Fruit fly (Drosophila melanogaster): ENCODE results near the gene Cpr65Ax2.

The Cpr65Ax2 gene

dm6 chr3L:6173826-6174255 is 23.2 kb upstream of the Cpr65Ax2 start, which contains the start of the genes fmt and CG7376 (continued):
- TF ChIP-seq Taf1 (GFP tag; IDR thresholded peaks at IDR 0.05) (no peak), CG16779 (GFP tag; IDR thresholded peaks at IDR 0.05) (no peak), Opbp (GFP tag; IDR thresholded peaks at IDR 0.05; ENCODE audit: partially characterized antibody) (peak; percentile 78; the same call in 2 of the 3 replicates), cg (GFP tag; optimal IDR thresholded peaks at IDR 0.05) (no peak), crc (GFP tag; optimal IDR thresholded peaks at IDR 0.05) (no peak), chn (GFP tag; optimal IDR thresholded peaks at IDR 0.05) (no peak), CG9727 (GFP tag; optimal IDR thresholded peaks at IDR 0.05) (no peak), lab (GFP tag; optimal IDR thresholded peaks at IDR 0.05) (no peak), CG34376 (GFP tag; optimal IDR thresholded peaks at IDR 0.05) (no peak), CG14050 (GFP tag; IDR thresholded peaks at IDR 0.05) (no peak), Rx (GFP tag; IDR thresholded peaks at IDR 0.05) (no peak), run (tag; optimal IDR thresholded peaks at IDR 0.05) (no peak), CG9876 (GFP tag; optimal IDR thresholded peaks at IDR 0.05) (no peak), otp (GFP tag; IDR thresholded peaks at IDR 0.05) (no peak), CG2199 (GFP tag; IDR thresholded peaks at IDR 0.05) (no peak), Fer1 (GFP tag; optimal IDR thresholded peaks at IDR 0.05) (no peak), CG31224 (GFP tag; IDR thresholded peaks at IDR 0.05) (no peak), odd (GFP tag; optimal IDR thresholded peaks at IDR 0.05) (no peak), CG18011 (GFP tag; optimal IDR thresholded peaks at IDR 0.05) (no peak), CG10979 (tag; optimal IDR thresholded peaks at IDR 0.05) (peak; percentile 30), CG4360 (GFP tag; IDR thresholded peaks at IDR 0.05) (no peak), Eip74EF (GFP tag; optimal IDR thresholded peaks at IDR 0.05) (no peak), gem (tag; optimal IDR thresholded peaks at IDR 0.05) (no peak), CG7987 (GFP tag; optimal IDR thresholded peaks at IDR 0.05) (no peak), peb (GFP tag; IDR thresholded peaks at IDR 0.05) (no peak), ap (GFP tag; IDR thresholded peaks at IDR 0.05) (no peak), ken (GFP tag; IDR thresholded peaks at IDR 0.05) (no peak), CG7357 (GFP tag; IDR thresholded peaks at IDR 0.05) (peak; percentile 93), fd96Cb (tag; optimal IDR thresholded peaks at IDR 0.05) (peak; percentile 15), D19B (GFP tag; optimal IDR thresholded peaks at IDR 0.05) (no peak), CG18476 (GFP tag; optimal IDR thresholded peaks at IDR 0.05) (no peak), chinmo (GFP tag; IDR thresholded peaks at IDR 0.05; ENCODE audit: partially characterized antibody) (peak; percentile 75; the same call in 2 of the 4 replicates), Lhr (GFP tag; optimal IDR thresholded peaks at IDR 0.05) (peak; percentile 29), en (GFP tag; optimal IDR thresholded peaks at IDR 0.05) (no peak), Rfx (GFP tag; IDR thresholded peaks at IDR 0.05) (no peak), CG10543 (GFP tag; optimal IDR thresholded peaks at IDR 0.05) (no peak), CG10565 (GFP tag; optimal IDR thresholded peaks at IDR 0.05) (no peak), sisA (GFP tag; IDR thresholded peaks at IDR 0.05) (no peak), Kr (GFP tag; optimal IDR thresholded peaks at IDR 0.05) (no peak), h (optimal IDR thresholded peaks at IDR 0.05) (no peak), CG12071 (GFP tag; optimal IDR thresholded peaks at IDR 0.05) (no peak), knrl (GFP tag; IDR thresholded peaks at IDR 0.05; ENCODE audit: partially characterized antibody) (peak; percentile 76), NK7.1 (GFP tag; optimal IDR thresholded peaks at IDR 0.05) (no peak), unc-4 (GFP tag; IDR thresholded peaks at IDR 0.05; ENCODE audit: partially characterized antibody) (peak; percentile 56; the same call in 1 of the 2 replicates), CG12219 (GFP tag; optimal IDR thresholded peaks at IDR 0.05) (no peak), hkb (optimal IDR thresholded peaks at IDR 0.05) (peak; percentile 37), hkb (GFP tag; IDR thresholded peaks at IDR 0.05) (no peak), C15 (GFP tag; IDR thresholded peaks at IDR 0.05) (no peak), CG4282 (GFP tag; optimal IDR thresholded peaks at IDR 0.05) (no peak), CG8281 (tag; optimal IDR thresholded peaks at IDR 0.05) (no peak), HmgZ (tag; optimal IDR thresholded peaks at IDR 0.05) (peak; percentile 23), CG11093 (GFP tag; IDR thresholded peaks at IDR 0.05) (no peak)
